Fruit fly (Drosophila melanogaster): Measurements from ENCODE around the gene CG13737.

Gene CG13737

dm6 chr3L:13866270-13866669, 12.5 kb upstream of the CG13737 start:
- TF ChIP-seq Max (GFP tag; optimal IDR thresholded peaks at IDR 0.05) (no peak), oc (tag; optimal IDR thresholded peaks at IDR 0.05) (no peak), CG30403 (GFP tag; optimal IDR thresholded peaks at IDR 0.05) (no peak), Bdp1 (GFP tag; optimal IDR thresholded peaks at IDR 0.05) (no peak), fru (optimal IDR thresholded peaks at IDR 0.05) (no peak), Vsx1 (GFP tag; optimal IDR thresholded peaks at IDR 0.05) (no peak), Antp (GFP tag; optimal IDR thresholded peaks at IDR 0.05) (no peak), nom (GFP tag; optimal IDR thresholded peaks at IDR 0.05) (no peak), seq (GFP tag; IDR thresholded peaks at IDR 0.05) (no peak), CG14050 (GFP tag; IDR thresholded peaks at IDR 0.05) (no peak), peb (GFP tag; IDR thresholded peaks at IDR 0.05) (no peak), pros (GFP tag; optimal IDR thresholded peaks at IDR 0.05) (no peak), tup (GFP tag; optimal IDR thresholded peaks at IDR 0.05) (no peak), Fer1 (GFP tag; optimal IDR thresholded peaks at IDR 0.05) (no peak), CG11398 (GFP tag; optimal IDR thresholded peaks at IDR 0.05) (no peak), CG10565 (GFP tag; optimal IDR thresholded peaks at IDR 0.05) (no peak), sqz (GFP tag; optimal IDR thresholded peaks at IDR 0.05) (no peak), CG9932 (GFP tag; IDR thresholded peaks at IDR 0.05) (no peak), en (GFP tag; optimal IDR thresholded peaks at IDR 0.05) (no peak), sens (GFP tag) (peak; percentile 55), tap (tag; optimal IDR thresholded peaks at IDR 0.05) (no peak), lilli (GFP tag; optimal IDR thresholded peaks at IDR 0.05) (peak; percentile 4), lov (optimal IDR thresholded peaks at IDR 0.05) (no peak), lov (GFP tag; IDR thresholded peaks at IDR 0.05) (no peak), CG8388 (GFP tag; optimal IDR thresholded peaks at IDR 0.05) (no peak), Rfx (GFP tag; IDR thresholded peaks at IDR 0.05) (no peak), CG10209 (GFP tag; optimal IDR thresholded peaks at IDR 0.05) (no peak), BEAF-32 (GFP tag; optimal IDR thresholded peaks at IDR 0.05) (no peak), crol (GFP tag; IDR thresholded peaks at IDR 0.05) (no peak), sob (GFP tag; IDR thresholded peaks at IDR 0.05) (no peak), CG14860 (GFP tag; IDR thresholded peaks at IDR 0.05; ENCODE audit: partially characterized antibody) (no peak), klu (GFP tag; IDR thresholded peaks at IDR 0.05) (no peak), cwo (GFP tag; optimal IDR thresholded peaks at IDR 0.05) (peak; percentile 5), BtbVII (GFP tag; optimal IDR thresholded peaks at IDR 0.05) (no peak), Oli (tag; optimal IDR thresholded peaks at IDR 0.05) (no peak), CG9609 (GFP tag; optimal IDR thresholded peaks at IDR 0.05) (no peak), Nf-YA (GFP tag; IDR thresholded peaks at IDR 0.05) (no peak), CG1602 (GFP tag; optimal IDR thresholded peaks at IDR 0.05) (no peak), Stat92E (GFP tag; optimal IDR thresholded peaks at IDR 0.05) (no peak), jumu (GFP tag; optimal IDR thresholded peaks at IDR 0.05) (no peak), sna (GFP tag; IDR thresholded peaks at IDR 0.05; ENCODE audit: partially characterized antibody) (0 out of 2 replicates have a peak, but pooled peaks have one; percentile 7), CG12104 (GFP tag; optimal IDR thresholded peaks at IDR 0.05) (no peak), bigmax (GFP tag; optimal IDR thresholded peaks at IDR 0.05) (no peak), ssp (GFP tag; IDR thresholded peaks at IDR 0.05) (no peak), Ets65A (GFP tag) (peak; percentile 48), CG6813 (GFP tag; optimal IDR thresholded peaks at IDR 0.05) (no peak), Dip3 (GFP tag; optimal IDR thresholded peaks at IDR 0.05) (no peak), corto (GFP tag; optimal IDR thresholded peaks at IDR 0.05) (no peak), ERR (GFP tag; optimal IDR thresholded peaks at IDR 0.05) (peak; percentile 64), CG17359 (tag; optimal IDR thresholded peaks at IDR 0.05) (no peak), Gug (GFP tag; IDR thresholded peaks at IDR 0.05) (no peak), D19B (GFP tag; optimal IDR thresholded peaks at IDR 0.05) (no peak), CG8924 (tag; optimal IDR thresholded peaks at IDR 0.05) (no peak)
